Worm (Caenorhabditis elegans) whole organism, L1 larva: Measurements from ENCODE around the gene F52G3.1.

Experiments
- dsc-1 ChIP-seq: sonication (generic microtip); optimal IDR thresholded peaks from 2 replicates; lab custom pipeline; 2016; ENCODE audit warnings: mild to moderate bottlenecking, missing genetic modification characterization, missing compliant biosample characterization
- lin-35 ChIP-seq, 2 experiments: fragments of 150-350 bp; optimal IDR thresholded peaks; 2 replicates each; lab custom pipeline; 2014; ENCODE audit warnings: missing biosample characterization in 2 of 2, missing genetic modification characterization in 2 of 2, missing genetic modification reagents in 2 of 2
- nhr-11 ChIP-seq: fragments of 150-350 bp; optimal IDR thresholded peaks from 2 replicates; lab custom pipeline; 2014; ENCODE audit warnings: missing biosample characterization, missing genetic modification characterization
- pqm-1 ChIP-seq: sonication (generic microtip); optimal IDR thresholded peaks from 3 replicates; lab custom pipeline; 2017; ENCODE audit warnings: missing biosample characterization, missing genetic modification characterization
- vab-15 ChIP-seq: sonication (generic microtip); optimal IDR thresholded peaks from 2 replicates; lab custom pipeline; 2017; ENCODE audit warnings: missing genotype, mild to moderate bottlenecking, missing genetic modification characterization, missing compliant biosample characterization

- no peak for TF ChIP-seq lin-35 (GFP tag; optimal IDR thresholded peaks at IDR 0.05; lab: Kevin White, UChicago)
- peak; percentile 48 for TF ChIP-seq dsc-1
- TF ChIP-seq pqm-1 = no peak
- no peak for TF ChIP-seq vab-15 (tag; lab: Kevin White, UChicago)
- TF ChIP-seq nhr-11 (tag; lab: Kevin White, UChicago) = no peak
Observed at ce11 chrX:16960346-16960745, 3.3 kb upstream of the F52G3.1 start.
